Fruit fly (Drosophila melanogaster): ENCODE data around the gene Pten.

The Pten gene

dm6 chr2L:10249655-10250202 is 11.1 kb downstream of the Pten start (continued):
- TF ChIP-seq nerfin-1 (tag; optimal IDR thresholded peaks at IDR 0.05): peak; percentile 91
- TF ChIP-seq sisA (GFP tag; IDR thresholded peaks at IDR 0.05): no peak
- no peak for TF ChIP-seq CG9797 (GFP tag; optimal IDR thresholded peaks at IDR 0.05)
- no peak for TF ChIP-seq CG10321 (GFP tag; IDR thresholded peaks at IDR 0.05)
- TF ChIP-seq pum (GFP tag; optimal IDR thresholded peaks at IDR 0.05): no peak
- TF ChIP-seq D19A (tag; optimal IDR thresholded peaks at IDR 0.05): no peak
- peak; percentile 41 for TF ChIP-seq CG33213 (GFP tag; optimal IDR thresholded peaks at IDR 0.05)
- TF ChIP-seq abd-A (tag; optimal IDR thresholded peaks at IDR 0.05): no peak
- TF ChIP-seq Atf-2 (GFP tag; optimal IDR thresholded peaks at IDR 0.05): no peak
- no peak for TF ChIP-seq CG34224 (GFP tag; IDR thresholded peaks at IDR 0.05; ENCODE audit: partially characterized antibody)
- TF ChIP-seq bsh (GFP tag; optimal IDR thresholded peaks at IDR 0.05): no peak
- TF ChIP-seq Usf (GFP tag; optimal IDR thresholded peaks at IDR 0.05): no peak
- TF ChIP-seq Camta (GFP tag; optimal IDR thresholded peaks at IDR 0.05): no peak
- TF ChIP-seq CG12744 (GFP tag; optimal IDR thresholded peaks at IDR 0.05): no peak
- TF ChIP-seq Atf3 (GFP tag; optimal IDR thresholded peaks at IDR 0.05): no peak
- TF ChIP-seq Rx (GFP tag; IDR thresholded peaks at IDR 0.05): no peak
- peak; percentile 68 for TF ChIP-seq CG4328 (GFP tag; optimal IDR thresholded peaks at IDR 0.05)
- no peak for TF ChIP-seq gsb (GFP tag; IDR thresholded peaks at IDR 0.05)
- no peak for TF ChIP-seq CG17829 (tag; optimal IDR thresholded peaks at IDR 0.05)
- peak; percentile 11 for TF ChIP-seq odd (GFP tag; optimal IDR thresholded peaks at IDR 0.05)
- TF ChIP-seq ewg (GFP tag; optimal IDR thresholded peaks at IDR 0.05): no peak
- no peak for TF ChIP-seq CG6689 (GFP tag; IDR thresholded peaks at IDR 0.05)
- TF ChIP-seq dmrt99B (tag; optimal IDR thresholded peaks at IDR 0.05): no peak
- TF ChIP-seq so (GFP tag; IDR thresholded peaks at IDR 0.05): no peak
- no peak for TF ChIP-seq CG18764 (GFP tag; optimal IDR thresholded peaks at IDR 0.05)
- TF ChIP-seq Optix (GFP tag; IDR thresholded peaks at IDR 0.05): no peak
- TF ChIP-seq az2 (GFP tag; optimal IDR thresholded peaks at IDR 0.05): no peak
- no peak for TF ChIP-seq CG17186 (GFP tag; optimal IDR thresholded peaks at IDR 0.05)
- TF ChIP-seq CG7556 (GFP tag; optimal IDR thresholded peaks at IDR 0.05): no peak
- TF ChIP-seq MTF-1 (GFP tag; optimal IDR thresholded peaks at IDR 0.05; ENCODE audit: borderline replicate concordance): no peak
- TF ChIP-seq CG31441 (GFP tag; IDR thresholded peaks at IDR 0.05): no peak
- no peak for TF ChIP-seq CG42726 (GFP tag; IDR thresholded peaks at IDR 0.05; ENCODE audit: partially characterized antibody)
- no peak for TF ChIP-seq Adf1 (GFP tag; IDR thresholded peaks at IDR 0.05)
- TF ChIP-seq bowl (GFP tag; IDR thresholded peaks at IDR 0.05): no peak
- no peak for TF ChIP-seq H2.0 (GFP tag; IDR thresholded peaks at IDR 0.05)
- no peak for TF ChIP-seq CG14050 (GFP tag; IDR thresholded peaks at IDR 0.05)
- no peak for TF ChIP-seq lov (optimal IDR thresholded peaks at IDR 0.05)
- TF ChIP-seq lov (GFP tag; IDR thresholded peaks at IDR 0.05): no peak
- no peak for TF ChIP-seq mld (GFP tag; IDR thresholded peaks at IDR 0.05; ENCODE audit: partially characterized antibody)
- no peak for TF ChIP-seq CG15073 (GFP tag; optimal IDR thresholded peaks at IDR 0.05)
- no peak for TF ChIP-seq CG17612 (GFP tag; IDR thresholded peaks at IDR 0.05)
- peak; percentile 73 for TF ChIP-seq ac (GFP tag; optimal IDR thresholded peaks at IDR 0.05)
- TF ChIP-seq pb (GFP tag; optimal IDR thresholded peaks at IDR 0.05): no peak
- no peak for TF ChIP-seq CG6791 (GFP tag; IDR thresholded peaks at IDR 0.05; ENCODE audit: partially characterized antibody)
- no peak for TF ChIP-seq z (GFP tag; IDR thresholded peaks at IDR 0.05)
- no peak; the same call in 1 of the 2 replicates for TF ChIP-seq sob (GFP tag; IDR thresholded peaks at IDR 0.05)
- TF ChIP-seq Hr78 (GFP tag; optimal IDR thresholded peaks at IDR 0.05): no peak
- TF ChIP-seq btn (GFP tag; optimal IDR thresholded peaks at IDR 0.05): no peak
- TF ChIP-seq Dbx (GFP tag; IDR thresholded peaks at IDR 0.05): no peak
- TF ChIP-seq eve (GFP tag; optimal IDR thresholded peaks at IDR 0.05): peak in 1 of 2 experiments; percentile 91
- TF ChIP-seq CG12942 (GFP tag; optimal IDR thresholded peaks at IDR 0.05): no peak
- no peak for TF ChIP-seq Abd-B (GFP tag; optimal IDR thresholded peaks at IDR 0.05)
